Worm (Caenorhabditis elegans) whole organism, L4 larva: Measurements from ENCODE around the gene F35C11.2.

Experiments
- D1046.2 ChIP-seq: fragments of 200-800 bp; sonication (Bioruptor generic); IDR thresholded peaks from 2 replicates; pipeline ENCODE4 v1.3.6; 2022; ENCODE audit warnings: missing genetic modification characterization, missing compliant biosample characterization
- F10B5.3 ChIP-seq: sonication (generic microtip); optimal IDR thresholded peaks from 2 replicates; lab custom pipeline; 2016; ENCODE audit warnings: mild to moderate bottlenecking, missing genetic modification characterization, missing compliant biosample characterization
- F49E8.2 ChIP-seq: sonication (generic microtip); optimal IDR thresholded peaks from 2 replicates; lab custom pipeline; 2016; ENCODE audit warnings: missing compliant biosample characterization, mild to moderate bottlenecking, missing genetic modification characterization, borderline replicate concordance
- T26A8.4 ChIP-seq: fragments of 200-800 bp; sonication (Bioruptor generic); IDR thresholded peaks from 2 replicates; pipeline ENCODE4 v1.3.6; 2022; ENCODE audit warnings: missing genetic modification characterization, missing compliant biosample characterization
- ZK337.2 ChIP-seq: fragments of 200-800 bp; sonication (Bioruptor generic); IDR thresholded peaks from 2 replicates; pipeline ENCODE4 v1.3.6; 2022; ENCODE audit warnings: missing genetic modification reagents, missing genetic modification characterization, missing compliant biosample characterization
- ZK546.5 ChIP-seq, 2 experiments: sonication (generic microtip); optimal IDR thresholded peaks; 2 replicates each; lab custom pipeline; 2017; ENCODE audit warnings: missing biosample characterization in 2 of 2, missing genetic modification characterization in 2 of 2
- aly-2 ChIP-seq: sonication (generic microtip); optimal IDR thresholded peaks from 2 replicates; lab custom pipeline; 2018; ENCODE audit warnings: missing biosample characterization, missing genetic modification characterization
- arid-1 ChIP-seq: fragments of 200-800 bp; sonication (Bioruptor generic); conservative IDR thresholded peaks from 2 replicates; pipeline ENCODE4 v1.3.6; 2022; ENCODE audit warnings: missing genetic modification reagents, missing genetic modification characterization, missing compliant biosample characterization
- ceh-32 ChIP-seq: sonication (generic microtip); optimal IDR thresholded peaks from 2 replicates; lab custom pipeline; 2016; ENCODE audit warnings: mild to moderate bottlenecking, missing genetic modification characterization, missing compliant biosample characterization; ENCODE audit not compliant: poor library complexity
- ceh-62 ChIP-seq: sonication (generic microtip); optimal IDR thresholded peaks from 2 replicates; lab custom pipeline; 2017; ENCODE audit warnings: missing biosample characterization, missing genetic modification characterization
- cey-2 ChIP-seq: sonication (generic microtip); optimal IDR thresholded peaks from 3 replicates; lab custom pipeline; 2017; ENCODE audit warnings: missing genetic modification characterization, mild to moderate bottlenecking, missing compliant biosample characterization, antibody characterized with exemption, borderline replicate concordance; ENCODE audit not compliant: insufficient read depth
- dmd-6 ChIP-seq: fragments of 200-800 bp; sonication (Bioruptor generic); IDR thresholded peaks from 2 replicates; pipeline ENCODE4 v1.3.6; 2022; ENCODE audit warnings: missing genetic modification reagents, missing genetic modification characterization, missing compliant biosample characterization
- duxl-1 ChIP-seq: sonication (generic microtip); optimal IDR thresholded peaks from 2 replicates; lab custom pipeline; 2016; ENCODE audit warnings: mild to moderate bottlenecking, missing genetic modification characterization, moderate library complexity, missing compliant biosample characterization; ENCODE audit not compliant: poor library complexity
- dve-1 ChIP-seq: sonication (generic microtip); optimal IDR thresholded peaks from 2 replicates; lab custom pipeline; 2017; ENCODE audit warnings: antibody characterized with exemption, mild to moderate bottlenecking, missing genetic modification characterization, missing compliant biosample characterization; ENCODE audit not compliant: insufficient read depth
- fos-1 ChIP-seq: fragments of 150-350 bp; optimal IDR thresholded peaks from 2 replicates; lab custom pipeline; 2014; ENCODE audit warnings: missing biosample characterization, missing genetic modification characterization
- hlh-11 ChIP-seq: fragments of 200-800 bp; sonication (Bioruptor generic); optimal IDR thresholded peaks from 2 replicates; lab custom pipeline; 2018; ENCODE audit warnings: mild to moderate bottlenecking, missing genetic modification characterization, missing compliant biosample characterization
- hlh-30 ChIP-seq: sonication (generic microtip); optimal IDR thresholded peaks from 2 replicates; lab custom pipeline; 2017; ENCODE audit warnings: antibody characterized with exemption, mild to moderate bottlenecking, missing genetic modification characterization, missing compliant biosample characterization; ENCODE audit not compliant: insufficient read depth
- jun-1 ChIP-seq: fragments of 150-350 bp; optimal IDR thresholded peaks from 2 replicates; lab custom pipeline; 2014; ENCODE audit warnings: missing biosample characterization, missing genetic modification reagents, missing genetic modification characterization
- lin-1 ChIP-seq: fragments of 200-800 bp; sonication (Bioruptor generic); IDR thresholded peaks from 2 replicates; pipeline ENCODE4 v1.3.6; 2022; ENCODE audit warnings: missing genetic modification reagents, missing genetic modification characterization, missing compliant biosample characterization
- mdl-1 ChIP-seq, 2 experiments: fragments of 150-350 bp in 1 of 2; sonication (generic microtip) in 1 of 2; optimal IDR thresholded peaks; 2 replicates each; lab custom pipeline; 2014 to 2017; ENCODE audit warnings: missing biosample characterization in 2 of 2, missing genetic modification characterization in 2 of 2
- mdt-29 ChIP-seq: fragments of 200-800 bp; sonication (Bioruptor generic); IDR thresholded peaks from 2 replicates; pipeline ENCODE4 v1.3.6; 2022; ENCODE audit warnings: missing genetic modification reagents, missing genetic modification characterization, missing compliant biosample characterization
- mxl-3 ChIP-seq: fragments of 200-800 bp; sonication (Bioruptor generic); optimal IDR thresholded peaks from 2 replicates; lab custom pipeline; 2018; ENCODE audit warnings: mild to moderate bottlenecking, missing genetic modification characterization, missing compliant biosample characterization
- nhr-28 ChIP-seq: fragments of 150-350 bp; optimal IDR thresholded peaks from 2 replicates; lab custom pipeline; 2014; ENCODE audit warnings: missing biosample characterization, missing genetic modification characterization
- nhr-41 ChIP-seq: fragments of 200-800 bp; sonication (Bioruptor generic); IDR thresholded peaks from 2 replicates; pipeline ENCODE4 v1.3.6; 2022; ENCODE audit warnings: missing genetic modification reagents, missing genetic modification characterization, missing compliant biosample characterization
- nhr-42 ChIP-seq: fragments of 200-800 bp; sonication (Bioruptor generic); IDR thresholded peaks from 2 replicates; pipeline ENCODE4 v1.3.6; 2022; ENCODE audit warnings: missing genetic modification characterization, missing compliant biosample characterization
- nhr-77 ChIP-seq: fragments of 150-350 bp; optimal IDR thresholded peaks from 2 replicates; lab custom pipeline; 2014; ENCODE audit warnings: missing biosample characterization, missing genetic modification characterization
- php-3 ChIP-seq: fragments of 200-800 bp; sonication (Bioruptor generic); IDR thresholded peaks from 2 replicates; pipeline ENCODE4 v1.3.6; 2022; ENCODE audit warnings: missing genetic modification reagents, missing genetic modification characterization, missing compliant biosample characterization
- pqm-1 ChIP-seq: sonication (generic microtip); optimal IDR thresholded peaks from 2 replicates; lab custom pipeline; 2017; ENCODE audit warnings: missing biosample characterization, missing genetic modification characterization
- spr-3 ChIP-seq: fragments of 200-800 bp; sonication (Bioruptor generic); optimal IDR thresholded peaks from 2 replicates; lab custom pipeline; 2018; ENCODE audit warnings: mild to moderate bottlenecking, missing genetic modification characterization, missing compliant biosample characterization
- tra-1 ChIP-seq: fragments of 200-800 bp; sonication (Bioruptor generic); IDR thresholded peaks from 2 replicates; pipeline ENCODE4 v1.3.6; 2022; ENCODE audit warnings: missing genetic modification reagents, missing genetic modification characterization, missing compliant biosample characterization
- unc-62 ChIP-seq, 3 experiments: fragments of 150-350 bp in 1 of 3; sonication (generic microtip); optimal IDR thresholded peaks in 2 of 3; peaks in 1 of 3; 1 replicate in 1 of 3; 2 replicates in 2 of 3; lab custom pipeline; 2014 to 2017; ENCODE audit warnings: missing biosample characterization in 3 of 3, missing genetic modification characterization in 3 of 3, missing genetic modification reagents in 3 of 3, missing genotype in 1 of 3
- zfp-3 ChIP-seq: fragments of 200-800 bp; sonication (Bioruptor generic); conservative IDR thresholded peaks from 2 replicates; pipeline ENCODE4 v1.3.6; 2022; ENCODE audit warnings: missing genetic modification reagents, missing genetic modification characterization, missing compliant biosample characterization

Gene F35C11.2

DNA sequence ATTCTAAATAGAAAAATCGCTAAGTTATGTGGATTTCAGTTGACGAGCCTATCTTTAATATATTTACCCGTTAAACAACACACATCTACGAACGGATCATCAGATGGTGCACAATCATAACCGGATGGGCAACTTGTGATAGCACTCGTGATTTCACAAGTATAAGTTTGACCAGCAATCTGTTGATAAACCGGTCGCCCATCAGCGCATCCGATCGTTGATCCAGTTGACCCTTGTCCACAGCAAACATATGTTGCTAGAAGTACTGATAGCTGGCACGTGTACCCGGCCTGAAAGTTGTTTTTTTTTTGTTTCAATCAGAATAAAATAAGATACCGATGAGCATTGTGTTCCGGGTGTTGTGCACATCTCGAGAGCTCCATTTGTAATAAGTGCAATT, 19.0 kb upstream of the F35C11.2 start:
- no peak for TF ChIP-seq duxl-1 (tag; lab: Kevin White, UChicago)
- no peak for TF ChIP-seq nhr-41 (GFP tag; lab: Robert Waterston, UW)
- TF ChIP-seq F49E8.2, result no peak
- TF ChIP-seq jun-1 (tag; lab: Kevin White, UChicago), result no peak
- TF ChIP-seq unc-62 (GFP tag; optimal IDR thresholded peaks at IDR 0.05 in 1 of 2; lab: Kevin White, UChicago), result no peak
- no peak for TF ChIP-seq unc-62 (tag; optimal IDR thresholded peaks at IDR 0.05; lab: Kevin White, UChicago)
- TF ChIP-seq mdl-1 (tag; optimal IDR thresholded peaks at IDR 0.05; lab: Kevin White, UChicago), result peak in 1 of 2 experiments; percentile 56
- TF ChIP-seq ZK337.2, result no peak
- no peak for TF ChIP-seq D1046.2 (GFP tag; lab: Robert Waterston, UW)
- no peak for TF ChIP-seq dve-1 (tag; lab: Kevin White, UChicago)
- TF ChIP-seq nhr-28 (tag; lab: Kevin White, UChicago), result peak; percentile 53
- no peak for TF ChIP-seq ZK546.5 (tag; optimal IDR thresholded peaks at IDR 0.05; lab: Kevin White, UChicago)
- no peak for TF ChIP-seq T26A8.4 (GFP tag; lab: Robert Waterston, UW)
- peak; percentile 17 for TF ChIP-seq hlh-30 (tag; lab: Kevin White, UChicago)
- no peak for TF ChIP-seq nhr-42 (GFP tag; lab: Robert Waterston, UW)
- peak; percentile 17 for TF ChIP-seq hlh-11
- TF ChIP-seq mdt-29, result no peak
- TF ChIP-seq cey-2 (tag; lab: Kevin White, UChicago), result no peak
- TF ChIP-seq fos-1 (tag; lab: Kevin White, UChicago), result no peak
- no peak for TF ChIP-seq php-3 (GFP tag; lab: Robert Waterston, UW)
- TF ChIP-seq arid-1 (GFP tag; lab: Robert Waterston, UW), result no peak
- TF ChIP-seq ceh-32 (tag; lab: Kevin White, UChicago), result no peak
- TF ChIP-seq nhr-77 (tag; lab: Kevin White, UChicago), result no peak

DNA sequence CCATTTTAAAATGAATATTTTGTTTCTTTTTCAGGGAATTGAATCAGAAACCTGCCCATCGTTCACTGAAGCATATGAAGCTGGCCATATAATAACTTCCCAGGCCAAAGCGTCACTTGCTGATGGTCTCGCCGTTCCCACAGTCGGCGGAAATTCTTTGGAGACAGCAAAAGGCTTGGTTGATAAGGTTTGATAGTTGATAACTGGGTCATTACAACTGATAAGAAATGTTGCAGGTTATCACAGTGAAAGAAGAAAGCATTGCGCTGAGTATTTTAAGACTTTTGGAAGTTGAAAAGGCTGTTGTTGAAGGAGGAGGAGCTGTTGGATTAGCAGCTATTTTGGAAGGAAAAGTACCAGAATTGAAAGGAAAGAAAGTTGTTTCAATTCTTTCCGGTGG, 17.9 kb upstream of the F35C11.2 start:
- peak; percentile 89 for TF ChIP-seq pqm-1 (tag; lab: Kevin White, UChicago)
- TF ChIP-seq mxl-3 (GFP tag; lab: Kevin White, UChicago), result peak; percentile 38
- peak; percentile 87; the same call in 1 of the 2 replicates for TF ChIP-seq nhr-41 (GFP tag; lab: Robert Waterston, UW)
- TF ChIP-seq hlh-11, result peak; percentile 35
- TF ChIP-seq ceh-62 (tag; lab: Kevin White, UChicago), result no peak
- no peak for TF ChIP-seq spr-3
- no peak for TF ChIP-seq F10B5.3 (tag; lab: Kevin White, UChicago)
- TF ChIP-seq lin-1 (GFP tag; lab: Robert Waterston, UW), result peak; percentile 18; the same call in 1 of the 2 replicates
- peak; percentile 56 for TF ChIP-seq nhr-28 (tag; lab: Kevin White, UChicago)
- TF ChIP-seq dmd-6 (GFP tag; lab: Robert Waterston, UW), result peak; percentile 79
- no peak for TF ChIP-seq ZK337.2

ce11 chrII:8264619-8265018, 16.0 kb upstream of the F35C11.2 start, which contains the start of gene srdh-1:
TSS of gene srdh-1 (plus strand) at chrII:8264661.
- TF ChIP-seq tra-1 (GFP tag; lab: Robert Waterston, UW) (0 out of 2 replicates have a peak, but pooled peaks have one; percentile 16), nhr-28 (tag; lab: Kevin White, UChicago) (peak; percentile 2), zfp-3 (GFP tag; lab: Robert Waterston, UW) (no peak), mxl-3 (GFP tag; lab: Kevin White, UChicago) (peak; percentile 50), dmd-6 (GFP tag; lab: Robert Waterston, UW) (peak; percentile 35; the same call in 1 of the 2 replicates), mdl-1 (tag; optimal IDR thresholded peaks at IDR 0.05; lab: Kevin White, UChicago) (peak in 1 of 2 experiments; percentile 21), aly-2 (tag; lab: Kevin White, UChicago) (no peak), nhr-41 (GFP tag; lab: Robert Waterston, UW) (no peak), ceh-62 (tag; lab: Kevin White, UChicago) (no peak), php-3 (GFP tag; lab: Robert Waterston, UW) (no peak), duxl-1 (tag; lab: Kevin White, UChicago) (no peak), hlh-11 (peak; percentile 21)
